Worm (Caenorhabditis elegans): ENCODE results near the gene K05B2.4.

- no peak for TF ChIP-seq zag-1 (tag; optimal IDR thresholded peaks at IDR 0.05)
- TF ChIP-seq egl-27 (tag; optimal IDR thresholded peaks at IDR 0.05), result no peak
- no peak for TF ChIP-seq unc-62 (GFP tag; optimal IDR thresholded peaks at IDR 0.05)
- no peak for TF ChIP-seq lsy-2 (tag; optimal IDR thresholded peaks at IDR 0.05)
Measured at ce11 chrX:4870683-4871082, 50.1 kb downstream of the K05B2.4 start.

Data from whole organism, L2 larva.